Worm (Caenorhabditis elegans) whole organism, late embryonic: Measurements from ENCODE around the gene rps-18.

Experiments
- F13H6.1 ChIP-seq: sonication (generic microtip); optimal IDR thresholded peaks from 2 replicates; lab custom pipeline; 2016; ENCODE audit warnings: missing genetic modification characterization, missing compliant biosample characterization
- ama-1 ChIP-seq: fragments of 150-350 bp; optimal IDR thresholded peaks from 2 replicates; lab custom pipeline; 2014
- hlh-13 ChIP-seq: fragments of 200-800 bp; sonication (Bioruptor generic); optimal IDR thresholded peaks from 2 replicates; lab custom pipeline; 2018; ENCODE audit warnings: mild to moderate bottlenecking, missing genetic modification characterization, missing compliant biosample characterization
- npax-4 ChIP-seq: sonication (generic microtip); optimal IDR thresholded peaks from 2 replicates; lab custom pipeline; 2016; ENCODE audit warnings: missing genetic modification characterization, missing compliant biosample characterization
- pag-3 ChIP-seq: sonication (generic microtip); optimal IDR thresholded peaks from 2 replicates; lab custom pipeline; 2016; ENCODE audit warnings: missing compliant biosample characterization, missing genetic modification characterization, borderline replicate concordance
- pros-1 ChIP-seq: fragments of 150-350 bp; optimal IDR thresholded peaks from 2 replicates; lab custom pipeline; 2014; ENCODE audit warnings: missing biosample characterization, missing genetic modification reagents, missing genetic modification characterization

ce11 chrIV:14861691-14862090, 36.2 kb downstream of the rps-18 start, which contains the start of gene Y57G11C.23:
- TF ChIP-seq npax-4 (tag; lab: Kevin White, UChicago) (no peak), pros-1 (no peak), pag-3 (tag; lab: Kevin White, UChicago) (no peak), F13H6.1 (no peak), hlh-13 (GFP tag; lab: Kevin White, UChicago) (no peak), ama-1 (no peak)
